Worm (Caenorhabditis elegans) whole organism, late embryonic: ENCODE measurements around the gene C09G5.7.

ENCODE experiments used
- ets-4 ChIP-seq: sonication (generic microtip); optimal IDR thresholded peaks from 2 replicates; lab custom pipeline; 2016; ENCODE audit warnings: missing genetic modification characterization, missing compliant biosample characterization
- madf-2 ChIP-seq: sonication (generic microtip); optimal IDR thresholded peaks from 2 replicates; lab custom pipeline; 2017; ENCODE audit warnings: missing genetic modification characterization, missing compliant biosample characterization
- nhr-11 ChIP-seq: fragments of 150-350 bp; optimal IDR thresholded peaks from 2 replicates; lab custom pipeline; 2014; ENCODE audit warnings: missing biosample characterization, missing genetic modification characterization
- unc-55 ChIP-seq: sonication (generic microtip); optimal IDR thresholded peaks from 2 replicates; lab custom pipeline; 2017; ENCODE audit warnings: missing biosample characterization, missing genetic modification reagents, missing genetic modification characterization
- unc-86 ChIP-seq: sonication (generic microtip); optimal IDR thresholded peaks from 2 replicates; lab custom pipeline; 2016; ENCODE audit warnings: missing genetic modification characterization, missing compliant biosample characterization

DNA sequence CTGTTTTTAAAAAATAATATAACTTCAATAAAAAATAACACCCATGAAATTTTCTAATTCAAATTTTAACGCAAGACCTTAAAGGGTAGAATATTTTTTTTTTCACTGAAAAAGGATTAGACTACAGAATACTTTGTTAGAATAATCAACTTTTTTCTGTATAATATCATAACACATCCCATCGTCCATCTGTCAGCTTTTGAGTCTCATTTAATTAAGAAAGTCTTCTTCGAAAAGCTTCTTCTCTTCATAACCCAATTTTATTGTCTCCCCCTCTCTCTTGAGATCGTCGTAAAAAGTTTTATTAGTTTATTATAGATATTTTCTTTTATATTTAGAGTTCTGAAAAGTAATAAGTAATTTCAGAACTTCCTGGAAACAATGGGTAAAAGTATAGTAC, 18.6 kb upstream of the C09G5.7 start:
- TF ChIP-seq nhr-11 (tag; lab: Kevin White, UChicago) = no peak
- no peak for TF ChIP-seq madf-2
- no peak for TF ChIP-seq ets-4
- no peak for TF ChIP-seq unc-55 (GFP tag; lab: Kevin White, UChicago)
- no peak for TF ChIP-seq unc-86 (tag; lab: Kevin White, UChicago)
